Worm (Caenorhabditis elegans) whole organism, mixed stage, embryonic: Measurements from ENCODE around the gene gar-1.

Experiments used
- M03D4.4 ChIP-seq: sonication (generic microtip); optimal IDR thresholded peaks from 2 replicates; lab custom pipeline; 2017; ENCODE audit warnings: mild to moderate bottlenecking, missing genetic modification characterization, missing compliant biosample characterization
- blmp-1 ChIP-seq: fragments of 150-350 bp; optimal IDR thresholded peaks from 2 replicates; lab custom pipeline; 2014; ENCODE audit warnings: missing biosample characterization, missing genetic modification characterization
- ces-1 ChIP-seq: fragments of 150-350 bp; optimal IDR thresholded peaks from 2 replicates; lab custom pipeline; 2014; ENCODE audit warnings: missing biosample characterization, missing genetic modification reagents, missing genetic modification characterization
- drap-1 ChIP-seq: fragments of 200-800 bp; sonication (Bioruptor generic); optimal IDR thresholded peaks from 3 replicates; lab custom pipeline; 2018; ENCODE audit warnings: mild to moderate bottlenecking, missing genetic modification characterization, missing compliant biosample characterization
- elt-3 ChIP-seq: fragments of 150-350 bp; optimal IDR thresholded peaks from 2 replicates; lab custom pipeline; 2014; ENCODE audit warnings: missing biosample characterization, missing genetic modification characterization
- lsy-2 ChIP-seq: fragments of 150-350 bp; optimal IDR thresholded peaks from 2 replicates; lab custom pipeline; 2014; ENCODE audit warnings: missing biosample characterization, missing genetic modification characterization
- mep-1 ChIP-seq: fragments of 150-350 bp; optimal IDR thresholded peaks from 2 replicates; lab custom pipeline; 2017; ENCODE audit warnings: missing biosample characterization, missing genetic modification reagents, missing genetic modification characterization, inconsistent platforms
- nhr-12 ChIP-seq: fragments of 150-350 bp; optimal IDR thresholded peaks from 2 replicates; lab custom pipeline; 2014; ENCODE audit warnings: missing biosample characterization, missing genetic modification characterization
- nhr-237 ChIP-seq: fragments of 150-350 bp; optimal IDR thresholded peaks from 2 replicates; lab custom pipeline; 2014; ENCODE audit warnings: missing biosample characterization, missing genetic modification characterization
- snpc-4 ChIP-seq: fragments of 150-350 bp; optimal IDR thresholded peaks from 2 replicates; lab custom pipeline; 2014; ENCODE audit warnings: missing biosample characterization, missing genetic modification characterization
- unc-39 ChIP-seq: fragments of 150-350 bp; optimal IDR thresholded peaks from 2 replicates; lab custom pipeline; 2014; ENCODE audit warnings: missing biosample characterization, missing genetic modification characterization
- unc-62 ChIP-seq: fragments of 150-350 bp; optimal IDR thresholded peaks from 2 replicates; lab custom pipeline; 2014; ENCODE audit warnings: missing biosample characterization, missing genetic modification reagents, missing genetic modification characterization
- ztf-11 ChIP-seq: fragments of 150-350 bp; optimal IDR thresholded peaks from 2 replicates; lab custom pipeline; 2014; ENCODE audit warnings: missing biosample characterization, missing genetic modification characterization

ce11 chrX:6533038-6533437 is 48.4 kb upstream of the gar-1 start:
- TF ChIP-seq ztf-11, result no peak
- TF ChIP-seq nhr-237 (tag; lab: Kevin White, UChicago), result no peak
- no peak for TF ChIP-seq nhr-12
- no peak for TF ChIP-seq unc-62 (GFP tag; lab: Kevin White, UChicago)
- TF ChIP-seq drap-1, result no peak
- no peak for TF ChIP-seq blmp-1 (tag; lab: Kevin White, UChicago)
- TF ChIP-seq lsy-2 (tag; lab: Kevin White, UChicago), result no peak
- no peak for TF ChIP-seq ces-1 (GFP tag; lab: Kevin White, UChicago)
- no peak for TF ChIP-seq mep-1 (tag; lab: Kevin White, UChicago)
- no peak for TF ChIP-seq snpc-4 (tag; lab: Kevin White, UChicago)
- TF ChIP-seq M03D4.4 (tag; lab: Kevin White, UChicago), result no peak
- TF ChIP-seq elt-3 (tag; lab: Kevin White, UChicago), result no peak
- no peak for TF ChIP-seq unc-39 (tag; lab: Kevin White, UChicago)
